Fruit fly (Drosophila melanogaster) whole organism, embryonic: ENCODE results near the gene CG31872.

Experiments
- ATbp ChIP-seq: fragments of 200-800 bp; sonication (Bioruptor generic); optimal IDR thresholded peaks from 2 replicates; lab custom pipeline; 2017; ENCODE audit warnings: missing biosample characterization, mild to moderate bottlenecking, missing genetic modification characterization, missing genetic modification reagents
- Aef1 ChIP-seq: fragments of 200-800 bp; sonication (Bioruptor generic); IDR thresholded peaks from 3 replicates; pipeline ENCODE4 v1.3.6; 2022; ENCODE audit warnings: missing biosample characterization, missing genetic modification characterization
- CG10274 ChIP-seq: fragments of 200-800 bp; sonication (Bioruptor generic); optimal IDR thresholded peaks from 3 replicates; lab custom pipeline; 2017; ENCODE audit warnings: missing biosample characterization, mild to moderate bottlenecking, missing genetic modification characterization
- CG10543 ChIP-seq: fragments of 200-800 bp; sonication (Bioruptor generic); optimal IDR thresholded peaks from 3 replicates; lab custom pipeline; 2017; ENCODE audit warnings: missing biosample characterization, mild to moderate bottlenecking, missing genetic modification characterization, moderate library complexity
- CG11456 ChIP-seq: fragments of 200-800 bp; sonication (Bioruptor generic); IDR thresholded peaks from 3 replicates; pipeline ENCODE4 v1.3.6; 2022; ENCODE audit warnings: missing biosample characterization, missing genetic modification characterization
- CG14860 ChIP-seq: fragments of 200-800 bp; sonication (Bioruptor generic); IDR thresholded peaks from 3 replicates; pipeline ENCODE4 v1.3.6; 2022; ENCODE audit warnings: missing biosample characterization, missing genetic modification characterization; ENCODE audit not compliant: partially characterized antibody
- CG1603 ChIP-seq: fragments of 200-800 bp; sonication (Bioruptor generic); optimal IDR thresholded peaks from 2 replicates; lab custom pipeline; 2019; ENCODE audit warnings: missing biosample characterization, mild to moderate bottlenecking, missing genetic modification characterization, moderate library complexity
- CG17186 ChIP-seq: fragments of 200-800 bp; sonication (Bioruptor generic); optimal IDR thresholded peaks from 3 replicates; lab custom pipeline; 2017; ENCODE audit warnings: missing biosample characterization, missing genetic modification reagents, missing genetic modification characterization
- CG1832 ChIP-seq: fragments of 200-800 bp; sonication (Bioruptor generic); optimal IDR thresholded peaks from 2 replicates; lab custom pipeline; 2017; ENCODE audit warnings: missing biosample characterization, mild to moderate bottlenecking, missing genetic modification characterization, inconsistent platforms
- CG18599 ChIP-seq: fragments of 200-800 bp; sonication (Bioruptor generic); optimal IDR thresholded peaks from 3 replicates; lab custom pipeline; 2017; ENCODE audit warnings: missing biosample characterization, missing genetic modification characterization, mild to moderate bottlenecking, moderate library complexity, missing genetic modification reagents
- CG2116 ChIP-seq: fragments of 200-800 bp; sonication (Bioruptor generic); optimal IDR thresholded peaks from 3 replicates; lab custom pipeline; 2018; ENCODE audit warnings: missing biosample characterization, mild to moderate bottlenecking, missing genetic modification characterization
- CG2199 ChIP-seq: fragments of 200-800 bp; sonication (Bioruptor generic); IDR thresholded peaks from 3 replicates; pipeline ENCODE4 v1.3.6; 2022; ENCODE audit warnings: missing biosample characterization, missing genetic modification characterization
- CG30431 ChIP-seq: fragments of 200-800 bp; sonication (Bioruptor generic); optimal IDR thresholded peaks from 2 replicates; lab custom pipeline; 2017; ENCODE audit warnings: missing biosample characterization, missing genetic modification characterization
- CG32532 ChIP-seq: fragments of 200-800 bp; sonication (Bioruptor generic); IDR thresholded peaks from 2 replicates; pipeline ENCODE4 v1.3.6; 2022; ENCODE audit warnings: missing biosample characterization, missing genetic modification characterization
- CG3838 ChIP-seq: fragments of 200-800 bp; sonication (Bioruptor generic); optimal IDR thresholded peaks from 3 replicates; lab custom pipeline; 2016; ENCODE audit warnings: missing biosample characterization, missing genetic modification characterization
- CG6272 ChIP-seq: fragments of 200-800 bp; sonication (Bioruptor generic); IDR thresholded peaks from 2 replicates; pipeline ENCODE4 v1.3.6; 2022; ENCODE audit warnings: missing biosample characterization, missing genetic modification characterization
- CG9727 ChIP-seq: fragments of 200-800 bp; sonication (Bioruptor generic); optimal IDR thresholded peaks from 3 replicates; lab custom pipeline; 2017; ENCODE audit warnings: missing biosample characterization, mild to moderate bottlenecking, missing genetic modification characterization
- CTCF ChIP-seq: fragments of 200-800 bp; sonication (Bioruptor generic); optimal IDR thresholded peaks from 2 replicates; lab custom pipeline; 2017; ENCODE audit warnings: missing biosample characterization, mild to moderate bottlenecking, missing genetic modification characterization, moderate library complexity
- D19A ChIP-seq: fragments of 200-800 bp; optimal IDR thresholded peaks from 3 replicates; lab custom pipeline; 2019; ENCODE audit warnings: missing biosample characterization, mild to moderate bottlenecking, missing genetic modification characterization, moderate library complexity
- D19B ChIP-seq: fragments of 200-800 bp; sonication (Bioruptor generic); optimal IDR thresholded peaks from 2 replicates; lab custom pipeline; 2017; ENCODE audit warnings: missing biosample characterization, mild to moderate bottlenecking, missing genetic modification characterization
- Ets65A ChIP-seq: fragments of 200-800 bp; sonication (Bioruptor generic); peaks from one replicate; lab custom pipeline; 2016; ENCODE audit warnings: missing biosample characterization, missing genetic modification characterization
- Gug ChIP-seq: fragments of 200-800 bp; sonication (Bioruptor generic); IDR thresholded peaks from 4 replicates; pipeline ENCODE4 v1.3.6; 2022; ENCODE audit warnings: missing biosample characterization, missing genetic modification characterization
- HLHmδ ChIP-seq: fragments of 200-800 bp; sonication (Bioruptor generic); optimal IDR thresholded peaks from 2 replicates; lab custom pipeline; 2018; ENCODE audit warnings: missing biosample characterization, mild to moderate bottlenecking, missing genetic modification characterization, moderate library complexity
- NK7.1 ChIP-seq: fragments of 200-800 bp; sonication (Bioruptor generic); optimal IDR thresholded peaks from 3 replicates; lab custom pipeline; 2016; ENCODE audit warnings: missing biosample characterization, missing genetic modification characterization
- Nf-YB ChIP-seq: fragments of 200-800 bp; sonication (Bioruptor generic); optimal IDR thresholded peaks from 3 replicates; lab custom pipeline; 2019; ENCODE audit warnings: missing biosample characterization, mild to moderate bottlenecking, missing genetic modification characterization, moderate library complexity
- Nf-YC ChIP-seq: fragments of 200-800 bp; optimal IDR thresholded peaks from 3 replicates; lab custom pipeline; 2019; ENCODE audit warnings: missing biosample characterization, mild to moderate bottlenecking, missing genetic modification characterization, moderate library complexity
- Ravus ChIP-seq: fragments of 200-800 bp; sonication (Bioruptor generic); IDR thresholded peaks from 2 replicates; pipeline ENCODE4 v1.3.6; 2022; ENCODE audit warnings: missing biosample characterization, missing genetic modification characterization
- Taf1 ChIP-seq: fragments of 200-800 bp; sonication (Bioruptor generic); IDR thresholded peaks from 2 replicates; pipeline ENCODE4 v1.3.6; 2022; ENCODE audit warnings: missing biosample characterization, missing genetic modification characterization
- Trl ChIP-seq, 3 experiments: fragments of >200 bp in 2 of 3; fragments of 200-800 bp in 1 of 3; sonication (Bioruptor generic) in 1 of 3; optimal IDR thresholded peaks; 2 replicates in 1 of 3; 3 replicates in 2 of 3; lab custom pipeline; 2016 to 2017; ENCODE audit warnings: missing biosample characterization in 1 of 3, missing genetic modification characterization in 1 of 3
- amos ChIP-seq: fragments of 200-800 bp; sonication (Bioruptor generic); IDR thresholded peaks from 2 replicates; pipeline ENCODE4 v1.3.6; 2022; ENCODE audit warnings: missing biosample characterization, missing genetic modification characterization; ENCODE audit not compliant: partially characterized antibody
- crol ChIP-seq: fragments of 200-800 bp; sonication (Bioruptor generic); IDR thresholded peaks from 2 replicates; pipeline ENCODE4 v1.3.6; 2022; ENCODE audit warnings: missing biosample characterization, missing genetic modification characterization
- h ChIP-seq: fragments of >200 bp; optimal IDR thresholded peaks from 2 replicates; lab custom pipeline; 2017
- ken ChIP-seq: fragments of 200-800 bp; sonication (Bioruptor generic); IDR thresholded peaks from 3 replicates; pipeline ENCODE4 v1.3.6; 2022; ENCODE audit warnings: missing biosample characterization, missing genetic modification characterization
- oc ChIP-seq: fragments of 200-800 bp; sonication (Bioruptor generic); optimal IDR thresholded peaks from 2 replicates; lab custom pipeline; 2018; ENCODE audit warnings: missing biosample characterization, mild to moderate bottlenecking, missing genetic modification characterization, moderate library complexity
- odd ChIP-seq: fragments of 200-800 bp; sonication (Bioruptor generic); optimal IDR thresholded peaks from 2 replicates; lab custom pipeline; 2017; ENCODE audit warnings: missing biosample characterization, mild to moderate bottlenecking, missing genetic modification characterization
- onecut ChIP-seq: fragments of 200-800 bp; sonication (Bioruptor generic); IDR thresholded peaks from 2 replicates; pipeline ENCODE4 v1.3.6; 2022; ENCODE audit warnings: missing biosample characterization, missing genetic modification characterization
- rib ChIP-seq: fragments of 200-800 bp; sonication (Bioruptor generic); IDR thresholded peaks from 2 replicates; pipeline ENCODE4 v1.3.6; 2022; ENCODE audit warnings: missing biosample characterization, missing genetic modification characterization
- salm ChIP-seq: fragments of 200-800 bp; sonication (Bioruptor generic); optimal IDR thresholded peaks from 2 replicates; lab custom pipeline; 2018; ENCODE audit warnings: missing biosample characterization, mild to moderate bottlenecking, missing genetic modification characterization
- sqz ChIP-seq: fragments of 200-800 bp; sonication (Bioruptor generic); optimal IDR thresholded peaks from 3 replicates; lab custom pipeline; 2018; ENCODE audit warnings: missing biosample characterization, mild to moderate bottlenecking, missing genetic modification characterization
- stc ChIP-seq: fragments of 200-800 bp; sonication (Bioruptor generic); IDR thresholded peaks from 2 replicates; pipeline ENCODE4 v1.3.6; 2022; ENCODE audit warnings: missing biosample characterization, missing genetic modification characterization
- tup ChIP-seq: fragments of 200-800 bp; sonication (Bioruptor generic); optimal IDR thresholded peaks from 2 replicates; lab custom pipeline; 2016; ENCODE audit warnings: missing biosample characterization, mild to moderate bottlenecking, missing genetic modification characterization, moderate library complexity
- unc-4 ChIP-seq: fragments of 200-800 bp; sonication (Bioruptor generic); IDR thresholded peaks from 2 replicates; pipeline ENCODE4 v1.3.6; 2022; ENCODE audit warnings: missing biosample characterization, missing genetic modification characterization; ENCODE audit not compliant: partially characterized antibody

Gene CG31872

dm6 chr2L:10639631-10640030 is at the start of gene CG31872:
Gene CG31872, plus strand, starts transcription at chr2L:10639931.
- TF ChIP-seq ATbp (GFP tag; lab: Kevin White, UChicago), result no peak
- TF ChIP-seq CG6272 (GFP tag; lab: Robert Waterston, UW), result no peak
- no peak for TF ChIP-seq CG1603
- no peak for TF ChIP-seq rib
- TF ChIP-seq Taf1 (GFP tag; lab: Robert Waterston, UW), result no peak
- TF ChIP-seq CG11456 (GFP tag; lab: Robert Waterston, UW), result no peak
- TF ChIP-seq CG9727, result no peak
- no peak for TF ChIP-seq CG1832 (GFP tag; lab: Kevin White, UChicago)
- no peak for TF ChIP-seq HLHmδ (GFP tag; lab: Kevin White, UChicago)
- no peak for TF ChIP-seq CG3838 (GFP tag; lab: Kevin White, UChicago)
- no peak for TF ChIP-seq h (lab: Kevin White, UChicago)
- no peak for TF ChIP-seq tup (GFP tag; lab: Kevin White, UChicago)
- TF ChIP-seq CG17186 (GFP tag; lab: Kevin White, UChicago), result no peak
- no peak for TF ChIP-seq Trl (optimal IDR thresholded peaks at IDR 0.05; lab: Kevin White, UChicago)
- TF ChIP-seq Trl (GFP tag; optimal IDR thresholded peaks at IDR 0.05; lab: Kevin White, UChicago), result no peak
- no peak for TF ChIP-seq sqz (GFP tag; lab: Kevin White, UChicago)
- TF ChIP-seq Nf-YC (tag; lab: Kevin White, UChicago), result no peak
- TF ChIP-seq CG18599 (GFP tag; lab: Kevin White, UChicago), result no peak
- TF ChIP-seq Nf-YB, result no peak

DNA sequence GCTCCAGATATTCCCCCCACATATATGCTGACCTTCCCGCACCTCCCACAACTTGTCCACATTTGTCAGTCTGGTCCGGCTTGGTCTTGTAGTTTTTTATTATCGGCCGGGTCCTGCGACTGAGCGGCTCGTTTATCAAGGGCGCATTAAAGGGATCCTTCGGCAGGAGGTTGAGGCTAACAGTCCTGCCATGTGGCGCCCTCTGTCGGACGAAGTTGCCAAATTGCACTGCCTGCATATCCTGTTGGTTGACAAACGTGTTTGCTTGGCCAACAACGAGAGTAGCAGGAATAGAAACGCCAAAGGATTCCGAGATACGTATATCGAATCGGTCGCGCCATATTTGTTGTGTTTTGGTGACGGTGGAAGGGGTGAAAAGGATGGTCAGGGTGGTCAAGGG is 36.1 kb upstream of the CG31872 start:
- no peak for TF ChIP-seq salm
- peak; percentile 78 for TF ChIP-seq CTCF
- TF ChIP-seq amos (GFP tag; lab: Robert Waterston, UW), result 0 out of 2 replicates have a peak, but pooled peaks have one; percentile 5
- TF ChIP-seq Ets65A, result peak; percentile 37

DNA sequence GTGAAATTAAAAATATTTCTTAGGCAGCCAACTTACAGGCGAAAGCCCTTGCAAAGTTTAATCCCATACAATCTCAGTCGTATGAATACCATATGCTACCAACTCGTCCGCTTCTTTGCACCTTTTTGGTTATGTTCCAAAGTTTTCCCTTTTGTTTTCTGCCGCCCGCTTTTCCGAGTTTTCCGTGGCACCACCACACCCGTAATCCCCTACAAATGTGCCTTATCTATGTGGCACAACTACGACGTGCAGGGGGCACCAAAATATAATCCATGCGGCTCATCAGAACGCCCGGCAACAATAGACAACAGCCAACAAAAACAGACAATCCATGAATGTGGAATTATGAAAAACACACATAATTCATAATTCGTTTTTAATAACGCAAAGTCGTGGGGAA is 32.0 kb upstream of the CG31872 start:
- peak; percentile 61 for TF ChIP-seq oc (tag; lab: Kevin White, UChicago)
- peak; percentile 62; the same call in 1 of the 3 replicates for TF ChIP-seq CG2199 (GFP tag; lab: Robert Waterston, UW)
- no peak for TF ChIP-seq stc
- TF ChIP-seq CG14860, result 0 out of 3 replicates have a peak, but pooled peaks have one; percentile 17
- no peak for TF ChIP-seq odd
- TF ChIP-seq CG2116, result no peak
- TF ChIP-seq D19A, result no peak
- no peak for TF ChIP-seq CG32532 (GFP tag; lab: Robert Waterston, UW)
- TF ChIP-seq unc-4 (GFP tag; lab: Robert Waterston, UW), result no peak
- TF ChIP-seq onecut, result no peak
- TF ChIP-seq CG30431, result no peak
- TF ChIP-seq CG10543 (GFP tag; lab: Kevin White, UChicago), result no peak
- no peak for TF ChIP-seq Ravus
- TF ChIP-seq NK7.1, result no peak
- peak; percentile 69; the same call in 1 of the 2 replicates for TF ChIP-seq crol (GFP tag; lab: Robert Waterston, UW)
- no peak for TF ChIP-seq D19B (GFP tag; lab: Kevin White, UChicago)
- TF ChIP-seq Aef1 (GFP tag; lab: Robert Waterston, UW), result no peak
- TF ChIP-seq Gug (GFP tag; lab: Robert Waterston, UW), result no peak
- no peak for TF ChIP-seq CG10274 (GFP tag; lab: Kevin White, UChicago)
- no peak for TF ChIP-seq ken (GFP tag; lab: Robert Waterston, UW)
- TF ChIP-seq, all 482 proteins: peak for 4
